Fruit fly (Drosophila melanogaster) whole organism, wandering third instar larva: ENCODE data around the gene strat.

Experiments used
- Abd-B ChIP-seq: fragments of >200 bp; optimal IDR thresholded peaks from 2 replicates; lab custom pipeline; 2017; ENCODE audit warnings: missing biosample characterization, missing genetic modification characterization
- CG32264 ChIP-seq: fragments of 200-800 bp; sonication (Bioruptor generic); optimal IDR thresholded peaks from 2 replicates; lab custom pipeline; 2016; ENCODE audit warnings: missing biosample characterization, missing genetic modification characterization
- CG9705 ChIP-seq: fragments of 200-800 bp; sonication (Bioruptor generic); optimal IDR thresholded peaks from 2 replicates; lab custom pipeline; 2018; ENCODE audit warnings: missing biosample characterization, mild to moderate bottlenecking, missing genetic modification characterization
- CrebA ChIP-seq: fragments of 200-800 bp; sonication (Bioruptor generic); optimal IDR thresholded peaks from 2 replicates; lab custom pipeline; 2016; ENCODE audit warnings: missing biosample characterization, mild to moderate bottlenecking, missing genetic modification characterization, borderline replicate concordance
- Dfd ChIP-seq: fragments of >200 bp; optimal IDR thresholded peaks from 2 replicates; lab custom pipeline; 2017; ENCODE audit warnings: missing biosample characterization, missing genetic modification characterization
- Dif ChIP-seq: fragments of 200-275, 200-300 bp; sonication (Bioruptor generic); optimal IDR thresholded peaks from 2 replicates; lab custom pipeline; 2018; ENCODE audit warnings: missing biosample characterization, missing genetic modification characterization; ENCODE audit not compliant: partially characterized antibody
- GATAd ChIP-seq: sonication (Bioruptor generic); optimal IDR thresholded peaks from 2 replicates; lab custom pipeline; 2016; ENCODE audit warnings: missing biosample characterization, missing genetic modification characterization
- HLH106 ChIP-seq: fragments of 200-800 bp; optimal IDR thresholded peaks from 3 replicates; lab custom pipeline; 2019; ENCODE audit warnings: missing biosample characterization, mild to moderate bottlenecking, missing genetic modification characterization, moderate library complexity
- Hnf4 ChIP-seq: fragments of 200-800 bp; sonication (Bioruptor generic); optimal IDR thresholded peaks from 2 replicates; lab custom pipeline; 2016; ENCODE audit warnings: missing biosample characterization, mild to moderate bottlenecking, missing genetic modification characterization
- Hr78 ChIP-seq: fragments of >200 bp; optimal IDR thresholded peaks from 2 replicates; lab custom pipeline; 2017; ENCODE audit warnings: missing biosample characterization, missing genetic modification characterization
- Hr83 ChIP-seq: fragments of 200-300 bp; sonication (Bioruptor generic); optimal IDR thresholded peaks from 2 replicates; lab custom pipeline; 2016; ENCODE audit warnings: missing biosample characterization, mild to moderate bottlenecking, missing genetic modification characterization, moderate library complexity; ENCODE audit not compliant: poor library complexity, severe bottlenecking
- Jra ChIP-seq: sonication (Bioruptor generic); optimal IDR thresholded peaks from 2 replicates; lab custom pipeline; 2016; ENCODE audit warnings: missing biosample characterization, missing genetic modification characterization
- Mio ChIP-seq: sonication (Bioruptor generic); optimal IDR thresholded peaks from 2 replicates; lab custom pipeline; 2016; ENCODE audit warnings: missing biosample characterization, missing genetic modification characterization
- Myc ChIP-seq: fragments of >200 bp; optimal IDR thresholded peaks from 2 replicates; lab custom pipeline; 2017
- N ChIP-seq: fragments of >200 bp; optimal IDR thresholded peaks from 2 replicates; lab custom pipeline; 2018; ENCODE audit warnings: missing biosample characterization, missing external identifiers, missing genetic modification characterization
- OdsH ChIP-seq: fragments of 200-800 bp; sonication (Bioruptor generic); optimal IDR thresholded peaks from 2 replicates; lab custom pipeline; 2016; ENCODE audit warnings: missing biosample characterization, mild to moderate bottlenecking, missing genetic modification characterization
- Rel ChIP-seq, 2 experiments: fragments of 200-800 bp; sonication (Bioruptor generic) in 1 of 2; optimal IDR thresholded peaks; 2 replicates in 1 of 2; 3 replicates in 1 of 2; lab custom pipeline; 2016 to 2019; ENCODE audit warnings: mild to moderate bottlenecking in 2 of 2, missing biosample characterization in 2 of 2, missing genetic modification characterization in 2 of 2, moderate library complexity in 1 of 2
- Sp1 ChIP-seq: fragments of 200-800 bp; sonication (Bioruptor generic); optimal IDR thresholded peaks from 3 replicates; lab custom pipeline; 2019; ENCODE audit warnings: missing biosample characterization, mild to moderate bottlenecking, missing genetic modification characterization, moderate library complexity
- Vsx2 ChIP-seq: fragments of 200-300, 225-300 bp; sonication (Bioruptor generic); optimal IDR thresholded peaks from 2 replicates; lab custom pipeline; 2018; ENCODE audit warnings: missing biosample characterization, missing genetic modification characterization; ENCODE audit not compliant: partially characterized antibody
- br ChIP-seq: fragments of 200-800 bp; sonication (Bioruptor generic); optimal IDR thresholded peaks from 2 replicates; lab custom pipeline; 2016; ENCODE audit warnings: missing biosample characterization, missing genetic modification characterization
- brk ChIP-seq: fragments of 200-800 bp; sonication (Bioruptor generic); optimal IDR thresholded peaks from 2 replicates; lab custom pipeline; 2016; ENCODE audit warnings: missing biosample characterization, mild to moderate bottlenecking, missing genetic modification characterization
- dl ChIP-seq, 2 experiments: fragments of 175-275, 200-275 bp in 1 of 2; fragments of 200-275 bp in 1 of 2; sonication (Bioruptor generic); optimal IDR thresholded peaks; lab custom pipeline; 2018; ENCODE audit warnings: mild to moderate bottlenecking in 2 of 2, missing biosample characterization in 2 of 2, missing genetic modification characterization in 2 of 2, moderate library complexity in 2 of 2; ENCODE audit not compliant: partially characterized antibody in 2 of 2, insufficient read depth in 1 of 2
- dmrt93B ChIP-seq: fragments of 200-800 bp; sonication (Bioruptor generic); optimal IDR thresholded peaks from 2 replicates; lab custom pipeline; 2018; ENCODE audit warnings: missing biosample characterization, mild to moderate bottlenecking, missing genetic modification characterization
- dsf ChIP-seq: sonication (Bioruptor generic); optimal IDR thresholded peaks from 2 replicates; lab custom pipeline; 2016; ENCODE audit warnings: missing biosample characterization, missing genetic modification characterization, borderline replicate concordance
- ey ChIP-seq: fragments of 200-800 bp; sonication (Bioruptor generic); optimal IDR thresholded peaks from 2 replicates; lab custom pipeline; 2016; ENCODE audit warnings: missing biosample characterization, missing genetic modification characterization
- foxo ChIP-seq, 2 experiments: fragments of 200-800 bp; sonication (Bioruptor generic); optimal IDR thresholded peaks; 2 replicates in 1 of 2; 3 replicates in 1 of 2; lab custom pipeline; 2016 to 2017; ENCODE audit warnings: missing biosample characterization in 2 of 2, missing genetic modification characterization in 2 of 2
- fru ChIP-seq: fragments of 200-800 bp; sonication (Bioruptor generic); optimal IDR thresholded peaks from 3 replicates; lab custom pipeline; 2016; ENCODE audit warnings: missing biosample characterization, mild to moderate bottlenecking, missing genetic modification characterization
- h ChIP-seq: fragments of 200-800 bp; sonication (Bioruptor generic); optimal IDR thresholded peaks from 3 replicates; lab custom pipeline; 2016; ENCODE audit warnings: missing biosample characterization, mild to moderate bottlenecking, missing genetic modification characterization
- jim ChIP-seq: fragments of 175-275, 200-325 bp; sonication (Bioruptor generic); optimal IDR thresholded peaks from 2 replicates; lab custom pipeline; 2016; ENCODE audit warnings: missing biosample characterization, mild to moderate bottlenecking, missing genetic modification characterization
- lola ChIP-seq: fragments of >200 bp; optimal IDR thresholded peaks from 2 replicates; lab custom pipeline; 2017; ENCODE audit warnings: missing biosample characterization, missing genetic modification characterization
- pan ChIP-seq: fragments of >200 bp; optimal IDR thresholded peaks from 2 replicates; lab custom pipeline; 2017
- psq ChIP-seq: fragments of 200-800 bp; sonication (Bioruptor generic); optimal IDR thresholded peaks from 3 replicates; lab custom pipeline; 2017; ENCODE audit warnings: missing biosample characterization, mild to moderate bottlenecking, missing genetic modification characterization, moderate library complexity
- rgr ChIP-seq: fragments of 200-800 bp; sonication (Bioruptor generic); optimal IDR thresholded peaks from 3 replicates; lab custom pipeline; 2016; ENCODE audit warnings: missing biosample characterization, mild to moderate bottlenecking, missing genetic modification characterization
- sage ChIP-seq: fragments of 200-800 bp; sonication (Bioruptor generic); optimal IDR thresholded peaks from 2 replicates; lab custom pipeline; 2016; ENCODE audit warnings: missing biosample characterization, mild to moderate bottlenecking, missing genetic modification characterization
- sv ChIP-seq: fragments of 200-800 bp; sonication (Bioruptor generic); optimal IDR thresholded peaks from 3 replicates; lab custom pipeline; 2016; ENCODE audit warnings: missing biosample characterization, missing genetic modification characterization
- tai ChIP-seq: sonication (Bioruptor generic); optimal IDR thresholded peaks from 2 replicates; lab custom pipeline; 2016; ENCODE audit warnings: missing biosample characterization, missing genetic modification characterization
- usp ChIP-seq: fragments of >200 bp; optimal IDR thresholded peaks from 2 replicates; lab custom pipeline; 2017; ENCODE audit warnings: missing biosample characterization, missing genetic modification characterization
- woc ChIP-seq: sonication (Bioruptor generic); optimal IDR thresholded peaks from 2 replicates; lab custom pipeline; 2016; ENCODE audit warnings: missing biosample characterization, mild to moderate bottlenecking, missing genetic modification characterization

strat gene

dm6 chr2L:8296395-8296794 is 23.7 kb upstream of the strat start:
- TF ChIP-seq psq (GFP tag; lab: Kevin White, UChicago) (no peak), Rel (GFP tag; optimal IDR thresholded peaks at IDR 0.05; lab: Kevin White, UChicago) (no peak), Rel (tag; optimal IDR thresholded peaks at IDR 0.05; lab: Kevin White, UChicago) (no peak), Jra (GFP tag; lab: Kevin White, UChicago) (no peak), br (GFP tag; lab: Kevin White, UChicago) (no peak), woc (GFP tag; lab: Kevin White, UChicago) (no peak), OdsH (GFP tag; lab: Kevin White, UChicago) (no peak), rgr (GFP tag; lab: Kevin White, UChicago) (no peak), Hr83 (GFP tag; lab: Kevin White, UChicago) (no peak), N (no peak), dsf (no peak), dl (GFP tag; optimal IDR thresholded peaks at IDR 0.05; lab: Kevin White, UChicago; ENCODE audit: insufficient read depth in 1 of 2, partially characterized antibody in 2 of 2) (no peak), usp (GFP tag; lab: Kevin White, UChicago) (no peak), CG9705 (GFP tag; lab: Kevin White, UChicago) (no peak), Hnf4 (GFP tag; lab: Kevin White, UChicago) (no peak), pan (lab: Kevin White, UChicago) (no peak)

dm6 chr2L:8297070-8297469 is 23.1 kb upstream of the strat start:
- TF ChIP-seq rgr (GFP tag; lab: Kevin White, UChicago), result no peak
- no peak for TF ChIP-seq CrebA
- TF ChIP-seq sv (GFP tag; lab: Kevin White, UChicago), result no peak
- TF ChIP-seq CG32264 (GFP tag; lab: Kevin White, UChicago), result no peak
- TF ChIP-seq CG9705 (GFP tag; lab: Kevin White, UChicago), result no peak
- no peak for TF ChIP-seq dl (GFP tag; optimal IDR thresholded peaks at IDR 0.05; lab: Kevin White, UChicago; ENCODE audit: insufficient read depth in 1 of 2, partially characterized antibody in 2 of 2)
- TF ChIP-seq, all 38 proteins: peak for 0

dm6 chr2L:8299194-8299811 is 20.8 kb upstream of the strat start:
- TF ChIP-seq Vsx2 (no peak), Hr83 (GFP tag; lab: Kevin White, UChicago) (peak; percentile 84), Abd-B (GFP tag; lab: Kevin White, UChicago) (no peak), tai (GFP tag; lab: Kevin White, UChicago) (no peak), sv (GFP tag; lab: Kevin White, UChicago) (no peak), woc (GFP tag; lab: Kevin White, UChicago) (peak; percentile 93), HLH106 (peak; percentile 95), psq (GFP tag; lab: Kevin White, UChicago) (peak; percentile 98), rgr (GFP tag; lab: Kevin White, UChicago) (peak; percentile 75), Jra (GFP tag; lab: Kevin White, UChicago) (peak; percentile 82), brk (peak; percentile 55), CG32264 (GFP tag; lab: Kevin White, UChicago) (peak; percentile 80), usp (GFP tag; lab: Kevin White, UChicago) (no peak), foxo (GFP tag; optimal IDR thresholded peaks at IDR 0.05; lab: Kevin White, UChicago) (peak; percentile 69 to 94), CG9705 (GFP tag; lab: Kevin White, UChicago) (peak; percentile 85), N (no peak), Rel (GFP tag; optimal IDR thresholded peaks at IDR 0.05; lab: Kevin White, UChicago) (peak; percentile 67), Rel (tag; optimal IDR thresholded peaks at IDR 0.05; lab: Kevin White, UChicago) (peak; percentile 72), pan (lab: Kevin White, UChicago) (no peak), Myc (no peak), br (GFP tag; lab: Kevin White, UChicago) (peak; percentile 95), sage (GFP tag; lab: Kevin White, UChicago) (peak; percentile 84), jim (GFP tag; lab: Kevin White, UChicago) (no peak), Mio (GFP tag; lab: Kevin White, UChicago) (no peak), Dif (GFP tag; lab: Kevin White, UChicago) (peak; percentile 54), Dfd (no peak), dsf (peak; percentile 72), OdsH (GFP tag; lab: Kevin White, UChicago) (peak; percentile 91), dl (GFP tag; optimal IDR thresholded peaks at IDR 0.05; lab: Kevin White, UChicago; ENCODE audit: insufficient read depth in 1 of 2, partially characterized antibody in 2 of 2) (peak in 1 of 2 experiments; percentile 67), GATAd (GFP tag; lab: Kevin White, UChicago) (peak; percentile 61), fru (GFP tag; lab: Kevin White, UChicago) (peak; percentile 91), Hnf4 (GFP tag; lab: Kevin White, UChicago) (peak; percentile 91), Sp1 (peak; percentile 93), CrebA (no peak), dmrt93B (GFP tag; lab: Kevin White, UChicago) (no peak), lola (GFP tag; lab: Kevin White, UChicago) (no peak), Hr78 (GFP tag; lab: Kevin White, UChicago) (no peak), h (GFP tag; lab: Kevin White, UChicago) (peak; percentile 95), ey (GFP tag; lab: Kevin White, UChicago) (peak; percentile 93)
